Worm (Caenorhabditis elegans): ENCODE data around the gene Y67D2.5.

The Y67D2.5 gene

DNA sequence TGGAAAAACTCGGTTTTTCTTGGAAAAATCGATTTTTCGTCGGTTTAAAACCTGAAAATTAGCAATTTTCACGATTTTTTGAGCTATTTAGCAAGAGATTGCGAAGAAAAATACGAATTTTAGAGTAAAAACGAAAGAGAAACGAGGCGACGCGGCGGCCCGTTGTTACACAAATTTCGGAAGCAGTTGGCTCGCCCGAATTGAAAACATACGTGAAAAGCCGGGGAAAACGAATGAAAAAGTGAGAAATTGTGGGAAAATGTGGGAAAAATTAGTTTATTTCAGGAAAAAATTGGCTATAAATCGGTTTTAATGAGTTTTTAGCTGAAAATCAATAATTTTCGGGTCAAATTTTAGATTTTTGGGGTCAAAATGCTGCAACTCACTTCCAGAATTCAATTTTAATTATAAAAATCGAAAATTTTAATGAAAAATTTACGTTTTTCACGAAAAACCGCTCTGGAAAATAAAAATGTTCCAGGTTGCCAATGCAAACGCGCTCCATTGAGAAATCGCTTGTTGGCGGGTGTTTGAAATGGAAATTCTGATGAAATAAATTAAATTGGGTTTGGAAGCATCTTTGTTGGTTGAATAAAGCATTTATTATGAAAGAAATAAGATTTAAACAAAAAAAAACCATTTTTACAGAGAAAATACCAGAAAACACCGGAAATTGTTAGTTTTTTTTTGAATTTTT lies 7.1 kb downstream of the Y67D2.5 start, which contains the start of gene snf-6:
Gene snf-6, minus strand, starts transcription at position 51 of the 697 bp plus-strand sequence.
- peak; percentile 37 for TF ChIP-seq nfya-1 (tag; optimal IDR thresholded peaks at IDR 0.05; ENCODE audit: insufficient read depth)
- TF ChIP-seq pha-4 (tag; optimal IDR thresholded peaks at IDR 0.05), result peak; percentile 33
- TF ChIP-seq nhr-28 (tag; optimal IDR thresholded peaks at IDR 0.05), result no peak
- peak; percentile 82 for TF ChIP-seq lin-15B (tag; optimal IDR thresholded peaks at IDR 0.05)
- TF ChIP-seq nhr-43 (tag; optimal IDR thresholded peaks at IDR 0.05; ENCODE audit: poor library complexity, severe bottlenecking), result peak; percentile 20
- TF ChIP-seq nhr-23 (tag; optimal IDR thresholded peaks at IDR 0.05), result peak; percentile 59
- no peak for TF ChIP-seq hmg-11 (tag; optimal IDR thresholded peaks at IDR 0.05)

DNA sequence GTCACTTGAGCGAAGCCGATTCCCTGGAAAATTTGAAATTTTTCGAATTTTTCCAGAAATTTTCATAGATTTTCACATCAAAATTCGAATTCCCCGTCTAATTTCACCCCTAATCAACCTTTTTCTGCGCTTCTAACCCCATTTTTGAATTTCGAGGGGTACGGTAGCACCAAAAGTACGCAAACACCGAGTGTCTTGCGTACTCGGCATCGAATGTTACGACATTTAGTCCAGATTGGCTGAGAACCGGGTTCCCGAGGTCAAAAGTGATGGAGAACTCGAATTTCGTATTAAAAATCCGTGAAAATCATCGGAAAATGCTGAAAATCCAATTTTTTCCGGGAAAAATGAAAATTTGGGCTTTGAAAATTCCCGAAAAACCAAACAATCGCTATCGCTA lies 11.6 kb downstream of the Y67D2.5 start:
- TF ChIP-seq elt-3 (tag; optimal IDR thresholded peaks at IDR 0.05), result no peak
- no peak for TF ChIP-seq tbx-2 (tag; optimal IDR thresholded peaks at IDR 0.05)

DNA sequence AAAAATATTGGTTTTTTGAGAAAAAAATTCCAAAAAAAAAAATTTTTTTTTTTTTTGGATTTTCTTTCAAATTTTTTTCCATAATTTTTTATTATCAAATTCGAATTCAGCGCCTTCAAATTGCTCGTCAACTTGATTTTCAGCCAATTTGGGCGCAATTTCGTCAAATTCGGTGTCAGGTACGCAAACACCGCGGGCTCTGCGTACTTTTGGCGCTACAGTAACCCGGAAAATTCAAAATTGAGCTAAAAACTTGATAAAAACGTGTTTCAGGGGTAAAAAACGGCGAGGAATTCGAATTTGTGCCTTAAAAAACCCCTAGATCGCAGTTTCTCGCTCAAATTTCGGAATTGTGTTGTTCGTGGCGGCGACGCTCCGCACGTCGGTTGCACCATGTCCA lies 20.1 kb downstream of the Y67D2.5 start:
- TF ChIP-seq nhr-25 (tag; optimal IDR thresholded peaks at IDR 0.05), result no peak
- peak; percentile 2 for TF ChIP-seq elt-2 (tag; optimal IDR thresholded peaks at IDR 0.05)
- TF ChIP-seq tbx-2 (tag; optimal IDR thresholded peaks at IDR 0.05), result no peak

DNA sequence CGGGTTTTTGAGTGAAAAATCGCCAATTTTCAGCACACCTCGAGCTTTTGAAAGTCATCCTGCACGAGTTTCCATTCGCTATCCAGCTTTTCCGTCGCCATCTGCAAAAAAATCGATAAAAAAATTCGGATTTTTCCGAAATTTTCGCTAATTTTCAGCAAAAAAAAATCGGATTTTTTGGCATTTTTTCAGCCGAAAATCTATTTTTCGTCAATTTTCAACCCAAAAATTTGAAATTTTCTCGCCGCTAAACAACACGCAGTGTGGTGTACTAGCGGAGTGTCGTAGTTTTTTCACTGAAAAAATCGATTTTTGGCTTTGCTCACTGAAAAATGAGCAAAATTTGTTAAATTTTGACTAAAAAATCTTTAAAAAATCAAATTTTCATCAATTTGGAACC lies 22.2 kb downstream of the Y67D2.5 start, which contains the start of gene tmem-120:
Gene tmem-120, minus strand, starts transcription at position 101 of the 400 bp plus-strand sequence.
- TF ChIP-seq pqm-1 (tag; optimal IDR thresholded peaks at IDR 0.05) (no peak), fos-1 (tag; optimal IDR thresholded peaks at IDR 0.05) (no peak), nhr-67 (tag; optimal IDR thresholded peaks at IDR 0.05) (no peak), nhr-11 (tag; optimal IDR thresholded peaks at IDR 0.05) (no peak), mml-1 (tag; optimal IDR thresholded peaks at IDR 0.05) (no peak), lin-15B (tag; optimal IDR thresholded peaks at IDR 0.05) (no peak), unc-62 (GFP tag; optimal IDR thresholded peaks at IDR 0.05) (no peak), ceh-9 (tag; optimal IDR thresholded peaks at IDR 0.05) (no peak), lsy-12 (tag; optimal IDR thresholded peaks at IDR 0.05) (no peak), elt-3 (tag; optimal IDR thresholded peaks at IDR 0.05) (no peak), nfya-1 (tag; optimal IDR thresholded peaks at IDR 0.05; ENCODE audit: insufficient read depth) (no peak), nhr-43 (tag; optimal IDR thresholded peaks at IDR 0.05; ENCODE audit: poor library complexity, severe bottlenecking) (no peak), nhr-23 (tag; optimal IDR thresholded peaks at IDR 0.05) (no peak), nhr-12 (tag; optimal IDR thresholded peaks at IDR 0.05) (no peak), sea-2 (GFP tag; optimal IDR thresholded peaks at IDR 0.05) (no peak), elt-1 (tag; optimal IDR thresholded peaks at IDR 0.05) (no peak), egl-27 (tag; optimal IDR thresholded peaks at IDR 0.05) (no peak), zag-1 (tag; optimal IDR thresholded peaks at IDR 0.05) (no peak), ceh-82 (tag; optimal IDR thresholded peaks at IDR 0.05) (no peak), daf-12 (tag; optimal IDR thresholded peaks at IDR 0.05) (no peak)

DNA sequence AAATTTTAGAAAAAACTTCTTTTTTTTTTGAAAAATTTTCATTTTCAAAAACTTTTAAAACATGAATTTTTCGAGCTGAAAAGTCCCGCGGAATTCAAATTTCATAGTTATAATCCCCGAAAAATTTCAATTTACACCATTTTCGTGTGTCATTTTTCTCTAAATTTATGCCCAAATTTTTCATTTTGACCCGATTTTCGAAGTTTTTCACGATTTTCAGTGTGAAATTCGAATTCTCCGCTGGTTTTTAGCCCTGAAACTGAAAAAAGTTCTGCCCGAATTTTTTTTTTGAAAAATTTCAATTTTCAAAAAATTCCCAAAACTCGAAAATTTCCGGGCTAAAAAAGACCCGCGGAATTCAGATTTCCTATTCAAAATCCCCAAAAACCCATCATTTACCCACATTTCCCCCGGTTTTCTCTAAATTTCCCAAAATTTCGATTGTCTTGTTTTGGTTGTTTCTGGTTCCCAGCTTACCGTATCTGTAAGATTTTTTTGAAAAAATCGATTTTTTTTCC lies 31.2 kb downstream of the Y67D2.5 start:
- TF ChIP-seq mml-1 (tag; optimal IDR thresholded peaks at IDR 0.05) (no peak), ztf-11 (tag; optimal IDR thresholded peaks at IDR 0.05) (no peak), mdl-1 (tag; optimal IDR thresholded peaks at IDR 0.05) (no peak), pqm-1 (tag; optimal IDR thresholded peaks at IDR 0.05) (no peak), ZK546.5 (tag; optimal IDR thresholded peaks at IDR 0.05) (no peak), nhr-43 (tag; optimal IDR thresholded peaks at IDR 0.05; ENCODE audit: poor library complexity, severe bottlenecking) (peak; percentile 7)

DNA sequence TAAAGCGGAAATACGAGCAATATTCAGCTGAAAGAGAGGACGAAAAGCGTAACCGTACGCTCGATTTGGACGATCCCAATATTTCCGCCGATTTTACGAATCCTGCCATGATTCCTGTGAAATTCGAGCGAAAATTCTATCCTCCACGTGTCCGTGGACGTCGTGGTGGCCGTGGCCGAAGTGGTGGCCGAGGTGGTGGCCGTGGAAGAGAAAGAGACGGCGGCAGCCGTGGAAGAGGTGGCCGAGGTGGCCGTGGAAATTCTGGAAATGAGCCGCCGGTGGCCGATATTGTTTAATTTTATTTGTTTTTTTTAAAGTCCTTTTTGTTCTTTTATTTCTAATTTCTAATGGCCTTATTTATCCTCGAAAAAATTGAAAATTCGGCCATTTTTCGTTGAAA lies 31.8 kb downstream of the Y67D2.5 start:
- TF ChIP-seq daf-12 (tag; optimal IDR thresholded peaks at IDR 0.05), result no peak
- TF ChIP-seq lsy-12 (tag; optimal IDR thresholded peaks at IDR 0.05), result no peak
- no peak for TF ChIP-seq nhr-237 (tag; optimal IDR thresholded peaks at IDR 0.05)
- TF ChIP-seq unc-39 (tag; optimal IDR thresholded peaks at IDR 0.05), result no peak
- TF ChIP-seq ceh-16 (tag; optimal IDR thresholded peaks at IDR 0.05), result no peak
